Worm (Caenorhabditis elegans) whole organism, mixed stage, embryonic: ENCODE measurements around the gene C12D8.13.

ENCODE experiments used
- M03D4.4 ChIP-seq: sonication (generic microtip); optimal IDR thresholded peaks from 2 replicates; lab custom pipeline; 2017; ENCODE audit warnings: mild to moderate bottlenecking, missing genetic modification characterization, missing compliant biosample characterization
- blmp-1 ChIP-seq: fragments of 150-350 bp; optimal IDR thresholded peaks from 2 replicates; lab custom pipeline; 2014; ENCODE audit warnings: missing biosample characterization, missing genetic modification characterization
- ceh-39 ChIP-seq: fragments of 150-350 bp; optimal IDR thresholded peaks from 2 replicates; lab custom pipeline; 2014; ENCODE audit warnings: missing biosample characterization, missing genetic modification characterization
- ceh-43 ChIP-seq: fragments of 200-800 bp; sonication (Bioruptor generic); optimal IDR thresholded peaks from 2 replicates; lab custom pipeline; 2018; ENCODE audit warnings: mild to moderate bottlenecking, missing genetic modification characterization, moderate library complexity, missing compliant biosample characterization
- ceh-83 ChIP-seq: fragments of 200-800 bp; sonication (Bioruptor generic); optimal IDR thresholded peaks from 2 replicates; lab custom pipeline; 2018; ENCODE audit warnings: mild to moderate bottlenecking, missing genetic modification characterization, missing compliant biosample characterization
- ces-1 ChIP-seq: fragments of 150-350 bp; optimal IDR thresholded peaks from 2 replicates; lab custom pipeline; 2014; ENCODE audit warnings: missing biosample characterization, missing genetic modification reagents, missing genetic modification characterization
- cnd-1 ChIP-seq: fragments of 200-800 bp; sonication (Bioruptor generic); optimal IDR thresholded peaks from 2 replicates; lab custom pipeline; 2018; ENCODE audit warnings: mild to moderate bottlenecking, missing genetic modification characterization, missing compliant biosample characterization
- drap-1 ChIP-seq: fragments of 200-800 bp; sonication (Bioruptor generic); optimal IDR thresholded peaks from 3 replicates; lab custom pipeline; 2018; ENCODE audit warnings: mild to moderate bottlenecking, missing genetic modification characterization, missing compliant biosample characterization
- elt-1 ChIP-seq: sonication (generic microtip); optimal IDR thresholded peaks from 2 replicates; lab custom pipeline; 2017; ENCODE audit warnings: missing genetic modification characterization, mild to moderate bottlenecking, missing compliant biosample characterization, antibody characterized with exemption, moderate library complexity, borderline replicate concordance; ENCODE audit not compliant: insufficient read depth
- flh-1 ChIP-seq: fragments of 200-800 bp; sonication (Bioruptor generic); optimal IDR thresholded peaks from 2 replicates; lab custom pipeline; 2018; ENCODE audit warnings: mild to moderate bottlenecking, missing genetic modification characterization, moderate library complexity, missing compliant biosample characterization
- ham-2 ChIP-seq: fragments of 200-800 bp; sonication (Bioruptor generic); optimal IDR thresholded peaks from 2 replicates; lab custom pipeline; 2018; ENCODE audit warnings: mild to moderate bottlenecking, missing genetic modification characterization, missing compliant biosample characterization
- hlh-1 ChIP-seq: fragments of 150-350 bp; optimal IDR thresholded peaks from 2 replicates; lab custom pipeline; 2014; ENCODE audit warnings: missing biosample characterization, missing genetic modification reagents, missing genetic modification characterization
- lin-13 ChIP-seq: fragments of 150-350 bp; optimal IDR thresholded peaks from 2 replicates; lab custom pipeline; 2014; ENCODE audit warnings: missing biosample characterization, missing genetic modification characterization
- lsy-2 ChIP-seq: fragments of 150-350 bp; optimal IDR thresholded peaks from 2 replicates; lab custom pipeline; 2014; ENCODE audit warnings: missing biosample characterization, missing genetic modification characterization
- mep-1 ChIP-seq: fragments of 150-350 bp; optimal IDR thresholded peaks from 2 replicates; lab custom pipeline; 2017; ENCODE audit warnings: missing biosample characterization, missing genetic modification reagents, missing genetic modification characterization, inconsistent platforms
- mls-2 ChIP-seq: sonication (generic microtip); optimal IDR thresholded peaks from 2 replicates; lab custom pipeline; 2016; ENCODE audit warnings: mild to moderate bottlenecking, missing genetic modification characterization, moderate library complexity, missing compliant biosample characterization
- nhr-237 ChIP-seq: fragments of 150-350 bp; optimal IDR thresholded peaks from 2 replicates; lab custom pipeline; 2014; ENCODE audit warnings: missing biosample characterization, missing genetic modification characterization
- nhr-28 ChIP-seq: fragments of 150-350 bp; optimal IDR thresholded peaks from 2 replicates; lab custom pipeline; 2014; ENCODE audit warnings: missing biosample characterization, missing genetic modification characterization
- nhr-76 ChIP-seq: sonication (generic microtip); optimal IDR thresholded peaks from 2 replicates; lab custom pipeline; 2017; ENCODE audit warnings: missing biosample characterization, missing genetic modification characterization
- pha-4 ChIP-seq: fragments of 150-350 bp; optimal IDR thresholded peaks from 2 replicates; lab custom pipeline; 2018; ENCODE audit warnings: missing biosample characterization, missing genetic modification reagents, missing genetic modification characterization
- sem-2 ChIP-seq: fragments of 200-800 bp; sonication (Bioruptor generic); optimal IDR thresholded peaks from 2 replicates; lab custom pipeline; 2018; ENCODE audit warnings: mild to moderate bottlenecking, missing genetic modification characterization, missing compliant biosample characterization
- snpc-4 ChIP-seq: fragments of 150-350 bp; optimal IDR thresholded peaks from 2 replicates; lab custom pipeline; 2014; ENCODE audit warnings: missing biosample characterization, missing genetic modification characterization
- unc-120 ChIP-seq: sonication (generic microtip); optimal IDR thresholded peaks from 2 replicates; lab custom pipeline; 2017; ENCODE audit warnings: missing genetic modification characterization, missing compliant biosample characterization; ENCODE audit not compliant: poor library complexity, severe bottlenecking
- unc-39 ChIP-seq: fragments of 150-350 bp; optimal IDR thresholded peaks from 2 replicates; lab custom pipeline; 2014; ENCODE audit warnings: missing biosample characterization, missing genetic modification characterization
- unc-62 ChIP-seq: fragments of 150-350 bp; optimal IDR thresholded peaks from 2 replicates; lab custom pipeline; 2014; ENCODE audit warnings: missing biosample characterization, missing genetic modification reagents, missing genetic modification characterization

C12D8.13 gene

DNA sequence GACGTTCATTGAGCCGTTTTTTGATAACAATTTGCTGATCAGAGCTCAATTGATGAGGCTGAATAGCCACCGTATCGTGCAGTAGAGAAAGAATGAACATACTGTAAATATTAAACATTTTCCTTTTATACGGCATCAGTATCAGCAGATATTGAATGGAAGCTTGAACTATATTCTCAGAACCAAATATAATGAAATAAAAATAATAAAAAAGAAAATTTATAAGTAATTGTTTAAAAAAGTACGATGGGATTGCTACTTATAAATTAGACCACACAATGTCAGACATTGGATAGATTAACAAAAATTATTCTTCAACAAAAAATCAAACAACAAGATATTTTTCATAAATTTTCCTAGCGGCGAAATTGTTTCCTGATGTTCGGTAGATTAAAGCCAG, 14.0 kb downstream of the C12D8.13 start, which contains the start of gene rpc-25:
rpc-25 (minus strand) TSS at position 101 of the 400 bp plus-strand sequence.
- TF ChIP-seq snpc-4 (tag; lab: Kevin White, UChicago): no peak
- TF ChIP-seq unc-39: no peak

DNA sequence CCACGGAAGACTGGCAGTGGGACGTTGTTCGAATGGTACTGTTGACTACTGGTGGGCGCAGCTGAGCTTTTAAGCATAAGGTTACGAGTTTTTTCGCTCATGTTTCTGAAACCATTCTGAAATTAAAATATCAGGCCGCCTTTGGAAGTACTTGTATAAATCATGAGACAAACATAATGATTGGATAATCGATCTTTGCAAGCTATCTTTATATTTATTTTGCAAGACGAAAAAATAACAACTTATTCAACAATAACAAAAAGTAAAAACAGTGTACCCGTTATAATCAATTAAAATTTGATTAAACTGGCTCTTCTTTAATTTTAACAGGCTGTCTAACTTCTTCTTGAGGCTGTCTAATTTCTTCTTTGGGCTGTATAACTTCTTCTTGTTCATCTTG, 15.0 kb downstream of the C12D8.13 start, which contains the start of gene ZK856.16:
ZK856.16 (minus strand) TSS at position 101 of the 400 bp plus-strand sequence.
- no peak for TF ChIP-seq ces-1 (GFP tag; lab: Kevin White, UChicago)

DNA sequence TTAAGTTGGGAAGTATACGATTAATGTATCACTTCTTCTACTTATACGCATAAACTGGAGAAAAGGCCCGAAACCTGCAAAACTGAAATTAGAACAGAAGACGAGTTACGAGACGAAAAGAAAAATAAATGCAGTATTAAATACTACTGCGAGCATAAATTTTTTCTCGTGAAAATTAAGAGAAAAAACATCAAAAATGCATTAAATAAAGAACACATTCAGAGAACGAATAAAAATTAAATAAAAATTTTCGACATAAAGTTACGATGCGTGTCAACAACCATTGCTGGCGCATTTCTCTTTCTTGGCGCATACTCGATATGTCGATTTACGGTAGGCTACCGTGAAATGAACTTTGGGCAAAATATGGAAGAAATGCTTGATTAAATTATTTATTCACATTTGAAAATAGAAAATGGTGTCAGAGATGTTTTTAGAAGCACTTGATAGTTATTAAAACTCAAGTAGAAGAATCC, 15.6 kb downstream of the C12D8.13 start, which contains the start of the genes ZK856.19 and ZK856.11:
ZK856.19 (minus strand) TSS at position 51 of the 476 bp plus-strand sequence.
ZK856.11 (minus strand) TSS at position 76 of the 476 bp plus-strand sequence.
- TF ChIP-seq unc-120 (tag; lab: Kevin White, UChicago) (peak; percentile 65), pha-4 (tag; lab: Kevin White, UChicago) (peak; percentile 37), lsy-2 (tag; lab: Kevin White, UChicago) (peak; percentile 62), lin-13 (tag; lab: Kevin White, UChicago) (no peak)

DNA sequence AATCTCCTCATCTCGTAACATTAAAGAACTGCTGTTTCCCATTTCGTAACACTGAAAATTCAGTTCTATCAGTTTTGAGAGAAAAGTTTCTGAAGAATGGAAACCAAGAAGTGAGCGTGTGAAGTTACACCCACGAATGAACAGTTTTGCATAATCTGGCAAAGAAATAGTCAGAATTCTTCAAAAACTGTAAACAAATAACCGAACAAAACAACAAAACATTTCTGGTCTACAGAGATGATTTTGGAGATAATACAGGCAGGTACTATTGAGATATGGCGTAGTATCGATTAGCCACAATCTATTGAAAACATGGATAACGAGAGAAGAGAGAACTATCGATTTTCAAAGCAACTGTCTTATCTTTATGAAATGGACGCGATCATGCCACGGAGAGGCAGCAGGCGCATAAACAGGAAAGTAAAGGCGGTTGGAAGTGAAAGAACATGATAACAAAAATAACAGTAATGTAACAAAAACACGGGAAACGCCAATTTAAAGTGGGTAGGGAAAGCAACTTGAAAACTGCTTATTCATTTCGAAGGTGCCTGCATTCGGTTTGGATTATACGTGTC, 17.0 kb downstream of the C12D8.13 start, which contains the start of gene chpf-1:
chpf-1 (minus strand) TSS at position 51 of the 575 bp plus-strand sequence.
- no peak for TF ChIP-seq unc-62
- TF ChIP-seq ham-2 (GFP tag; lab: Kevin White, UChicago): no peak
- TF ChIP-seq nhr-28 (tag; lab: Kevin White, UChicago): no peak
- TF ChIP-seq hlh-1 (tag; lab: Kevin White, UChicago): no peak
- TF ChIP-seq elt-1: no peak
- no peak for TF ChIP-seq flh-1
- no peak for TF ChIP-seq ceh-43
- TF ChIP-seq ceh-39 (tag; lab: Kevin White, UChicago): no peak
- no peak for TF ChIP-seq mls-2 (tag; lab: Kevin White, UChicago)
- TF ChIP-seq, all 35 proteins: peak for 0

DNA sequence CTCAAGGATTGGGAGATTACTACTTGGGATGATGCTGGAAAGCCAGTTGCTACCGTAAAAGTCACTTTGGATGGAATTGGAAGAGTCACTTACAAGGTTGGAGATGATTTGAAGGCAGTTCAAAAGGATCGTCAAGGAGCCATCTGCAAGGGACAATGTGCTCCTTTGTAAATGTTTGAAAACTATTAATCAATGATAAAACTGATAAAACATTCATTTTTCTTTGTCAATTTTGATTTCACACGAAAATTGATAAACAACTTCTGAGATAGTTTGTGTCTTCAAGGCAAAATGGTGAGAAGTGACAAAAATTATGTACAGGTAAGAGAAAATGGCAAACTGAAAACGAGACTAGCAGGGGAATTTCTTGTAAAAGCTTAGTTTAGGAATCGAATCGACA, 18.2 kb downstream of the C12D8.13 start:
- TF ChIP-seq drap-1 (GFP tag; lab: Kevin White, UChicago) (no peak), nhr-76 (tag; lab: Kevin White, UChicago) (no peak), unc-62 (no peak)

DNA sequence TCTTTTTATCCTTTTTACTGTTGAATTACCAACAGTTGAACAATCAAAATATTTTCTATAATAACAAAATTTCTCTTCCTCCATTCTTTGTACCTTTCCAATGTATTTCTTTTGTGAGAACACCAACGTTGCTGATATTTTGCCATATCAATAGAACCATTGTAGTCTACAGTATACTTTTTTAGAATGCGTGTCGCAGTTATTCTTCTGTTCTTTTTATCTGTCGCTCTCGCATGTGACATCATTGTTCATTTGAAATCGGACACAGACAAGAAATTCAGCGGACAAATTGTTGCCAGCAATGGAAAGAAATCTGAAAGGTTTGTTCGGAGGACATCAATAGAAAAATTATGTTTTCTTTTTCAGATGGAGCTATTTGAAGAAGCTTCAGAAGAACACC, 18.6 kb downstream of the C12D8.13 start, which contains the start of gene ZK856.7:
ZK856.7 (plus strand) TSS at position 186 of the 400 bp plus-strand sequence.
- TF ChIP-seq snpc-4 (tag; lab: Kevin White, UChicago) (no peak), nhr-76 (tag; lab: Kevin White, UChicago) (no peak), drap-1 (GFP tag; lab: Kevin White, UChicago) (no peak), sem-2 (GFP tag; lab: Kevin White, UChicago) (no peak), ces-1 (GFP tag; lab: Kevin White, UChicago) (no peak), lin-13 (tag; lab: Kevin White, UChicago) (no peak), nhr-28 (tag; lab: Kevin White, UChicago) (no peak), hlh-1 (tag; lab: Kevin White, UChicago) (no peak), nhr-237 (tag; lab: Kevin White, UChicago) (no peak), cnd-1 (tag; lab: Kevin White, UChicago) (no peak), M03D4.4 (tag; lab: Kevin White, UChicago) (no peak), blmp-1 (tag; lab: Kevin White, UChicago) (no peak)

DNA sequence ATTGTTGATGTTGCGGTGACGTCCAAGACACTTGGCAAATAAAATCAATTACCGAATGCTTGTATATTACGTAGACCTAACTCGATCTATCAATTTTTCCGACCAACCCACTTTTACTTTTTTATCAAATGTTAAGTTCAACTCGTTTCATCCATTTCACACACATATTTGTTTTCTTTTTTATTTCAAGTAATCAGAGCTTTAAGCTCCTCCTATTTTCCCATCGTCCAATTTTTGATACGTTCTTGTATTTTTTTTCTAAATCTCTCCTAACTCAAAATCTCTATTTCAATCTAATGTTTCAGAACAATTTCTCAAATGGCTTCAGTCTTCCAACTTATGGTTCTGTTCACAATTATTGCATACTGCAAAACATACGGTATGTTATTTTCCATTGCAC, 22.1 kb downstream of the C12D8.13 start, which contains the start of gene ZK856.6:
ZK856.6 (plus strand) TSS at position 301 of the 400 bp plus-strand sequence.
- TF ChIP-seq flh-1 (no peak), ceh-83 (GFP tag; lab: Kevin White, UChicago) (no peak), mep-1 (no peak), ham-2 (GFP tag; lab: Kevin White, UChicago) (no peak), ceh-43 (no peak), ces-1 (GFP tag; lab: Kevin White, UChicago) (no peak), pha-4 (tag; lab: Kevin White, UChicago) (no peak), unc-39 (no peak), unc-120 (tag; lab: Kevin White, UChicago) (no peak)
